Worm (Caenorhabditis elegans): Measurements from ENCODE around the gene srh-179.

DNA sequence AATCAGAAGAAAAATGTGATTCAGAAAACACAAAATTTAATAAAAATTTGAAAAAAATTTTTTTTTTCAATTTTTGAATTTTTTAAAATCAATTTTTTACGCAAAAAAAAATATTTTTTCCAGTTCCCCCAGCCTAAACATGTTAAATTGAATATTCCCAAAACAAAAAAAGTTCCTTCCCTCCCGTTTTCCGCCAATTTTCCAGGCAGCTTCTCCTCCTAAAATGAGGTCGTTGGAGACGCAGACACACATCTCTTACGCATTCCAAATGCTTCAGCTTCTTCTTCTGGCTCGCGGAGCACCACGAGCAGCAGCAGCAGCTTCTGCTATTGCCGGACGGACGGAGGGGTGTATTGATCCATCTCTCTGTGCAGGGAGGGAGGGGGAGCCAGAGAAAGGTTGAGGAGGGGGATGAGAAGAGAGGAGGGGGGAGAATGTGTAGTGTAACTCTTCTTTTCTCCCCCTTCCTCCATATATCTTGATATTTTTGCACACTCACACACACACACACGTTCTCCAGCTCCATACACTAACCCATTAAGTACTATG is 14.2 kb downstream of the srh-179 start:
- TF ChIP-seq nhr-11 (tag; optimal IDR thresholded peaks at IDR 0.05): no peak
- no peak for TF ChIP-seq zag-1 (tag; optimal IDR thresholded peaks at IDR 0.05)
- no peak for TF ChIP-seq lin-13 (GFP tag; optimal IDR thresholded peaks at IDR 0.05)

Data from whole organism, L1 larva.